Worm (Caenorhabditis elegans): ENCODE data around the gene zmp-6.

zmp-6 gene

ce11 chrIII:7198838-7199237 is 48.8 kb downstream of the zmp-6 start, which contains the start of gene pfd-5 (continued):
- TF ChIP-seq lir-3 (tag; optimal IDR thresholded peaks at IDR 0.05; ENCODE audit: poor library complexity), result peak; percentile 94
- no peak for TF ChIP-seq unc-30 (tag; optimal IDR thresholded peaks at IDR 0.05)
- no peak for TF ChIP-seq ets-5 (GFP tag; IDR thresholded peaks at IDR 0.05)
- no peak for TF ChIP-seq aly-2 (tag; optimal IDR thresholded peaks at IDR 0.05)

ce11 chrIII:7197973-7198372 is 49.7 kb downstream of the zmp-6 start, which contains the start of gene exos-9:
exos-9 (minus strand) TSS chrIII:7198073.
- TF ChIP-seq pqm-1 (tag; optimal IDR thresholded peaks at IDR 0.05) (no peak), egl-13 (tag; optimal IDR thresholded peaks at IDR 0.05) (no peak), C04F5.9 (tag; optimal IDR thresholded peaks at IDR 0.05) (no peak)

Measured in whole organism, L1 larva.